Fruit fly (Drosophila melanogaster): Measurements from ENCODE around the gene CG34250.

Gene CG34250

DNA sequence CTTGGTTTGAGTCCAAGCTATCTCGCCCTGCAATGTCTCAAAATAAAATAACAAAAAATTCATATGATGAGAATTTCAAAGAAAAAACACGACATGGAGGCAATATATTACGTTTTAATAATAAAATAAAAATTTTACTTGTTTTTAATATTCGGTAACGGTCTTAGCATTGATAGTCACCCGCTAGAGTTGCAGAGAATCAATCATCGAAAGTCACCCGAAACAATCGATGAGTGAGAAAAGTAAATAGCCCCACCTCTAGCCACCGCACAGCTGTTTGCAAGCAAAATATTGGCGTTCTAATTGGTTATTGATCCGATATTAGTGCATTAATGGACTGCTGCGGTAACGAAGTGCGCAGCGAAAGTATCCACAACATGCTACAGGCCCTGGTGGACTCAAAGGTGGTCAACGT, at the start of gene CG34250:
CG34250 (plus strand) TSS at position 244 of the 415 bp plus-strand sequence.
- TF ChIP-seq vri (GFP tag; optimal IDR thresholded peaks at IDR 0.05) = peak; percentile 35
- no peak for TF ChIP-seq CG6792 (GFP tag; optimal IDR thresholded peaks at IDR 0.05)
- peak; percentile 93 for TF ChIP-seq fkh (GFP tag; optimal IDR thresholded peaks at IDR 0.05)
- no peak for TF ChIP-seq CG32006 (GFP tag; optimal IDR thresholded peaks at IDR 0.05)
- TF ChIP-seq Hr39 (GFP tag; optimal IDR thresholded peaks at IDR 0.05) = peak; percentile 5
- TF ChIP-seq cyc (GFP tag; optimal IDR thresholded peaks at IDR 0.05) = peak; percentile 28
- peak; percentile 25 for TF ChIP-seq CG10631 (GFP tag; optimal IDR thresholded peaks at IDR 0.05)
- TF ChIP-seq Smox (GFP tag; optimal IDR thresholded peaks at IDR 0.05) = no peak
- peak; percentile 29 for TF ChIP-seq topi (GFP tag; optimal IDR thresholded peaks at IDR 0.05)
- peak; percentile 15 for TF ChIP-seq Ets96B (tag; optimal IDR thresholded peaks at IDR 0.05)
- TF ChIP-seq Hr4 (GFP tag; optimal IDR thresholded peaks at IDR 0.05) = peak; percentile 33
- peak; percentile 39 for TF ChIP-seq lz (GFP tag; optimal IDR thresholded peaks at IDR 0.05)
- peak; percentile 79 for TF ChIP-seq Eip78C (GFP tag)
- TF ChIP-seq Sox14 (GFP tag; optimal IDR thresholded peaks at IDR 0.05) = peak; percentile 25
- TF ChIP-seq Lpt (GFP tag; optimal IDR thresholded peaks at IDR 0.05) = no peak
- TF ChIP-seq acj6 (GFP tag; optimal IDR thresholded peaks at IDR 0.05) = peak; percentile 9
- peak; percentile 36 for TF ChIP-seq esn (GFP tag; optimal IDR thresholded peaks at IDR 0.05)
- peak; percentile 34 for TF ChIP-seq Eip93F (GFP tag; optimal IDR thresholded peaks at IDR 0.05)
- peak; percentile 19 for TF ChIP-seq CG3032 (tag; optimal IDR thresholded peaks at IDR 0.05)

DNA sequence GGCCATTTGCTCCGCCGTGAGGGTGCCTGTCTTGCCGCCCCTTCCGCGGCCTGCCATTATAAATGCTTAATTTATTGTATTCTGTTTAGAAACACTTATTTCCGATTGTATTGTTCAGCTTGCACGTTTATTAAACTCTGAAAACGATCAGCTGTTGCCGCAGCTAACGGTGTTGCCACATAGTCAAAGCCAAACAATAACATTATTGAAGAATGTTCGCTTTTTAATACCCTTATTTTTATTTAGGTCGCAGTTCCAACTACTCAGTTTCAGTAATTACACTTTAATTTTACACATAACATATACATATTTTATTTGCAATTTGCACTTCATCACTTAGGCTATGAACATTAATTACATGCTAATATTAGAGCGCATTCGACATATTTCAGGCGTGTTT, 49.0 kb upstream of the CG34250 start, which contains the start of gene Polr3G:
Polr3G (minus strand) TSS at position 118 of the 400 bp plus-strand sequence.
- TF ChIP-seq topi (GFP tag; optimal IDR thresholded peaks at IDR 0.05) (peak; percentile 18), fkh (GFP tag; optimal IDR thresholded peaks at IDR 0.05) (peak; percentile 49), spab (GFP tag; optimal IDR thresholded peaks at IDR 0.05) (no peak), CG11902 (GFP tag; optimal IDR thresholded peaks at IDR 0.05) (no peak), fd59A (GFP tag; optimal IDR thresholded peaks at IDR 0.05) (no peak), svp (GFP tag) (peak; percentile 34), Eip75B (GFP tag; optimal IDR thresholded peaks at IDR 0.05) (peak; percentile 44), lz (GFP tag; optimal IDR thresholded peaks at IDR 0.05) (peak; percentile 33), Eip78C (GFP tag) (peak; percentile 84), Ets96B (tag; optimal IDR thresholded peaks at IDR 0.05) (no peak), CG32006 (GFP tag; optimal IDR thresholded peaks at IDR 0.05) (no peak), Sox102F (GFP tag; optimal IDR thresholded peaks at IDR 0.05) (peak; percentile 25), Hr4 (GFP tag; optimal IDR thresholded peaks at IDR 0.05) (peak; percentile 37), Gug (GFP tag; IDR thresholded peaks at IDR 0.05) (no peak), CG6276 (GFP tag; optimal IDR thresholded peaks at IDR 0.05) (no peak), pdm3 (GFP tag; optimal IDR thresholded peaks at IDR 0.05) (peak; percentile 44), Met (GFP tag; optimal IDR thresholded peaks at IDR 0.05) (peak; percentile 35), CG34406 (GFP tag; optimal IDR thresholded peaks at IDR 0.05) (no peak), CG6163 (GFP tag; IDR thresholded peaks at IDR 0.05) (no peak), net (GFP tag; optimal IDR thresholded peaks at IDR 0.05) (no peak), CG31627 (GFP tag; optimal IDR thresholded peaks at IDR 0.05) (peak; percentile 17), achi (GFP tag; optimal IDR thresholded peaks at IDR 0.05) (no peak), CG11762 (GFP tag; optimal IDR thresholded peaks at IDR 0.05; ENCODE audit: insufficient read depth) (no peak), CG4318 (GFP tag; optimal IDR thresholded peaks at IDR 0.05) (no peak), vri (GFP tag; optimal IDR thresholded peaks at IDR 0.05) (peak; percentile 3), Hr38 (GFP tag; optimal IDR thresholded peaks at IDR 0.05) (no peak), CG8632 (GFP tag; optimal IDR thresholded peaks at IDR 0.05) (no peak), eg (GFP tag; IDR thresholded peaks at IDR 0.05) (no peak), Ets21C (GFP tag; optimal IDR thresholded peaks at IDR 0.05) (peak; percentile 27), Hr39 (GFP tag; optimal IDR thresholded peaks at IDR 0.05) (peak; percentile 16), esn (GFP tag; optimal IDR thresholded peaks at IDR 0.05) (peak; percentile 34), Smox (GFP tag; optimal IDR thresholded peaks at IDR 0.05) (peak; percentile 40), Blimp-1 (GFP tag; optimal IDR thresholded peaks at IDR 0.05) (no peak), Sox14 (GFP tag; optimal IDR thresholded peaks at IDR 0.05) (peak; percentile 23), salr (GFP tag; optimal IDR thresholded peaks at IDR 0.05) (no peak), CG8119 (GFP tag; IDR thresholded peaks at IDR 0.05) (no peak)

Measured in whole organism, prepupa.